Fruit fly (Drosophila melanogaster): ENCODE results near the gene mex1.

- TF ChIP-seq CG7101 (tag; optimal IDR thresholded peaks at IDR 0.05): no peak
- peak; percentile 2 for TF ChIP-seq CG5204 (GFP tag; optimal IDR thresholded peaks at IDR 0.05)
- TF ChIP-seq toe (GFP tag; optimal IDR thresholded peaks at IDR 0.05): peak; percentile 5
These were observed 13.1 kb upstream of the mex1 start for dm6 chr3L:15532368-15533030.
